Worm (Caenorhabditis elegans): ENCODE results near the gene glb-4.

Gene glb-4

ce11 chrII:11104162-11104561, 6.8 kb downstream of the glb-4 start, which contains the start of gene C09H10.9:
Gene C09H10.9 (plus strand): TSS chrII:11104462.
- no peak for TF ChIP-seq T20F7.1 (GFP tag; optimal IDR thresholded peaks at IDR 0.05)
- TF ChIP-seq dmd-9 (GFP tag; IDR thresholded peaks at IDR 0.05), result no peak
- TF ChIP-seq skn-1 (tag; optimal IDR thresholded peaks at IDR 0.05), result no peak
- no peak for TF ChIP-seq ZK546.5 (tag; optimal IDR thresholded peaks at IDR 0.05)
- no peak for TF ChIP-seq unc-39 (tag; optimal IDR thresholded peaks at IDR 0.05)
- TF ChIP-seq D1046.2 (GFP tag; IDR thresholded peaks at IDR 0.05), result no peak
- peak; percentile 89 for TF ChIP-seq aha-1 (tag)
- no peak for TF ChIP-seq hif-1 (tag; optimal IDR thresholded peaks at IDR 0.05)

DNA sequence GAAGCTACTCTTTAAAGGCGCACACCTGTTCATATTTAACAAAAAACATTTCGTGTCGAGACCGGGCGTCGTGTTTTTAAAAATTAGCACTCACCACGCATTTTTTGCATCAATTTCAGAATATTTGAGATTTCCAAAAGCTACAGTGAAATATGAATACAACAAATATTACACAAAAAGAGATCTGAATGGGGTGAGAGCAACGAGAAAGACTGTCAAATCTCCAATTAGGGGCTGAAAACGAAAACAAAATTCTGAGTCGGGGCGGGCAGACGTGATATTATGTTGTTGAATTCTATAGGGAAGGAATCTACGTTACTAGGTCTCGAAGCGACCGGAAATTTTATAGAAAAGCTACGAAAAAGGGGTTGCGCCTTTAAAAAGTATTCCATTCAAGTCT, 7.3 kb downstream of the glb-4 start, which contains the start of gene C09H10.5:
Gene C09H10.5, minus strand, starts transcription at position 101 of the 400 bp plus-strand sequence.
- peak in 1 of 2 experiments; percentile 17 for TF ChIP-seq unc-62 (GFP tag; optimal IDR thresholded peaks at IDR 0.05 in 1 of 2)
- no peak for TF ChIP-seq unc-62 (tag; optimal IDR thresholded peaks at IDR 0.05)
- TF ChIP-seq F44E2.7 (GFP tag; IDR thresholded peaks at IDR 0.05), result no peak

ce11 chrII:11103052-11103451, 8.0 kb downstream of the glb-4 start:
- TF ChIP-seq lir-3 (tag; optimal IDR thresholded peaks at IDR 0.05), result no peak
- TF ChIP-seq egl-27 (tag; optimal IDR thresholded peaks at IDR 0.05), result no peak
- no peak for TF ChIP-seq tag-97 (GFP tag; IDR thresholded peaks at IDR 0.05)
- TF ChIP-seq Y105C5A.15 (GFP tag; IDR thresholded peaks at IDR 0.05), result no peak
- TF ChIP-seq nhr-41 (GFP tag; IDR thresholded peaks at IDR 0.05), result no peak
- no peak for TF ChIP-seq php-3 (GFP tag; IDR thresholded peaks at IDR 0.05)
- TF ChIP-seq fos-1 (tag; optimal IDR thresholded peaks at IDR 0.05), result no peak
- TF ChIP-seq F37D6.2 (tag; optimal IDR thresholded peaks at IDR 0.05), result no peak
- TF ChIP-seq arid-1 (GFP tag; conservative IDR thresholded peaks at IDR 0.05), result no peak
- peak in 1 of 2 experiments; percentile 48 for TF ChIP-seq hif-1 (tag; optimal IDR thresholded peaks at IDR 0.05)
- TF ChIP-seq Y5F2A.4 (GFP tag; optimal IDR thresholded peaks at IDR 0.05), result no peak
- no peak for TF ChIP-seq ztf-7 (tag; optimal IDR thresholded peaks at IDR 0.05)
- no peak for TF ChIP-seq R02D3.7 (tag; optimal IDR thresholded peaks at IDR 0.05)
- TF ChIP-seq lin-29 (GFP tag; IDR thresholded peaks at IDR 0.05), result no peak
- TF ChIP-seq ceh-28 (tag; optimal IDR thresholded peaks at IDR 0.05), result no peak
- TF ChIP-seq ZK337.2 (GFP tag; IDR thresholded peaks at IDR 0.05), result no peak
- TF ChIP-seq spr-1 (tag; optimal IDR thresholded peaks at IDR 0.05), result no peak
- TF ChIP-seq mxl-2 (GFP tag; conservative IDR thresholded peaks at IDR 0.05), result no peak
- no peak for TF ChIP-seq madf-9 (GFP tag; conservative IDR thresholded peaks at IDR 0.05)
- no peak for TF ChIP-seq sdz-12 (GFP tag; optimal IDR thresholded peaks at IDR 0.05)
- TF ChIP-seq unc-62 (GFP tag; optimal IDR thresholded peaks at IDR 0.05 in 1 of 2), result peak in 1 of 2 experiments; percentile 75
- no peak for TF ChIP-seq unc-62 (tag; optimal IDR thresholded peaks at IDR 0.05)
- no peak for TF ChIP-seq skn-1 (tag; optimal IDR thresholded peaks at IDR 0.05)
- peak; percentile 31 for TF ChIP-seq lin-13 (GFP tag; optimal IDR thresholded peaks at IDR 0.05)
- no peak for TF ChIP-seq gei-8 (GFP tag; optimal IDR thresholded peaks at IDR 0.05)
- TF ChIP-seq ceh-62 (tag; optimal IDR thresholded peaks at IDR 0.05), result no peak
- no peak for TF ChIP-seq mdt-29 (GFP tag; IDR thresholded peaks at IDR 0.05)
- no peak for TF ChIP-seq Y75B8A.6 (GFP tag; IDR thresholded peaks at IDR 0.05)
- TF ChIP-seq ztf-11 (tag; optimal IDR thresholded peaks at IDR 0.05), result no peak
- no peak for TF ChIP-seq Y48G9A.11 (GFP tag; IDR thresholded peaks at IDR 0.05)
- TF ChIP-seq zfp-2 (tag; optimal IDR thresholded peaks at IDR 0.05), result no peak
- TF ChIP-seq dmd-6 (GFP tag; IDR thresholded peaks at IDR 0.05), result peak; percentile 49; the same call in 1 of the 2 replicates
- TF ChIP-seq D1046.2 (GFP tag; IDR thresholded peaks at IDR 0.05), result no peak
- peak; percentile 83 for TF ChIP-seq lin-38 (GFP tag; IDR thresholded peaks at IDR 0.05)
- no peak for TF ChIP-seq spr-3 (GFP tag; optimal IDR thresholded peaks at IDR 0.05)
- no peak for TF ChIP-seq F44E2.7 (GFP tag; IDR thresholded peaks at IDR 0.05)
- no peak for TF ChIP-seq snpc-1.2 (GFP tag; IDR thresholded peaks at IDR 0.05)
- peak; percentile 77 for TF ChIP-seq nhr-28 (tag; optimal IDR thresholded peaks at IDR 0.05)
- TF ChIP-seq aly-2 (tag; optimal IDR thresholded peaks at IDR 0.05), result no peak
- no peak for TF ChIP-seq duxl-1 (tag; optimal IDR thresholded peaks at IDR 0.05; ENCODE audit: poor library complexity)
- peak; percentile 29 for TF ChIP-seq fkh-10 (GFP tag; optimal IDR thresholded peaks at IDR 0.05)
- no peak for TF ChIP-seq ctbp-1 (GFP tag; IDR thresholded peaks at IDR 0.05)
